Fruit fly (Drosophila melanogaster) whole organism, embryonic: Measurements from ENCODE around the gene Myo95E.
A peak's percentile ranks its signal among the peaks of the same experiment; 100 is the strongest.

Source experiments
- ATbp ChIP-seq: fragments of 200-800 bp; sonication (Bioruptor generic); optimal IDR thresholded peaks from 2 replicates; lab custom pipeline; 2017; ENCODE audit warnings: missing biosample characterization, mild to moderate bottlenecking, missing genetic modification characterization, missing genetic modification reagents
- Atf3 ChIP-seq: fragments of 200-800 bp; sonication (Bioruptor generic); optimal IDR thresholded peaks from 3 replicates; lab custom pipeline; 2016; ENCODE audit warnings: missing biosample characterization, missing genetic modification characterization
- Atf6 ChIP-seq: fragments of 200-800 bp; sonication (Bioruptor generic); IDR thresholded peaks from 2 replicates; pipeline ENCODE4 v1.3.6; 2022; ENCODE audit warnings: missing biosample characterization, missing genetic modification characterization
- B-H2 ChIP-seq: fragments of 200-800 bp; sonication (Bioruptor generic); optimal IDR thresholded peaks from 2 replicates; lab custom pipeline; 2018; ENCODE audit warnings: missing biosample characterization, mild to moderate bottlenecking, missing genetic modification characterization
- CG10321 ChIP-seq: fragments of 200-800 bp; sonication (Bioruptor generic); IDR thresholded peaks from 2 replicates; pipeline ENCODE4 v1.3.6; 2022; ENCODE audit warnings: missing biosample characterization, missing genetic modification characterization
- CG10431 ChIP-seq: fragments of 200-800 bp; sonication (Bioruptor generic); optimal IDR thresholded peaks from 3 replicates; lab custom pipeline; 2018; ENCODE audit warnings: missing biosample characterization, mild to moderate bottlenecking, missing genetic modification characterization
- CG10979 ChIP-seq: fragments of 200-800 bp; sonication (Bioruptor generic); optimal IDR thresholded peaks from 2 replicates; lab custom pipeline; 2018; ENCODE audit warnings: missing biosample characterization, mild to moderate bottlenecking, missing genetic modification characterization, moderate library complexity
- CG12155 ChIP-seq: fragments of 200-800 bp; sonication (Bioruptor generic); optimal IDR thresholded peaks from 3 replicates; lab custom pipeline; 2016; ENCODE audit warnings: missing biosample characterization, missing genetic modification characterization
- CG12391 ChIP-seq: fragments of 200-800 bp; sonication (Bioruptor generic); optimal IDR thresholded peaks from 3 replicates; lab custom pipeline; 2018; ENCODE audit warnings: missing biosample characterization, mild to moderate bottlenecking, missing genetic modification characterization, moderate library complexity
- CG13287 ChIP-seq: fragments of 200-800 bp; sonication (Bioruptor generic); IDR thresholded peaks from 2 replicates; pipeline ENCODE4 v1.3.6; 2022; ENCODE audit warnings: missing biosample characterization, missing genetic modification characterization; ENCODE audit not compliant: partially characterized antibody
- CG15269 ChIP-seq: fragments of 200-800 bp; sonication (Bioruptor generic); optimal IDR thresholded peaks from 2 replicates; lab custom pipeline; 2018; ENCODE audit warnings: missing biosample characterization, mild to moderate bottlenecking, missing genetic modification characterization, moderate library complexity
- CG2712 ChIP-seq: fragments of 200-800 bp; optimal IDR thresholded peaks from 3 replicates; lab custom pipeline; 2019; ENCODE audit warnings: missing biosample characterization, mild to moderate bottlenecking, missing genetic modification characterization, moderate library complexity
- CG3838 ChIP-seq: fragments of 200-800 bp; sonication (Bioruptor generic); optimal IDR thresholded peaks from 3 replicates; lab custom pipeline; 2016; ENCODE audit warnings: missing biosample characterization, missing genetic modification characterization
- CG6254 ChIP-seq: fragments of 200-800 bp; sonication (Bioruptor generic); optimal IDR thresholded peaks from 3 replicates; lab custom pipeline; 2017; ENCODE audit warnings: mild to moderate bottlenecking, missing biosample characterization, missing genetic modification reagents, missing genetic modification characterization
- CG6272 ChIP-seq: fragments of 200-800 bp; sonication (Bioruptor generic); IDR thresholded peaks from 2 replicates; pipeline ENCODE4 v1.3.6; 2022; ENCODE audit warnings: missing biosample characterization, missing genetic modification characterization
- CG6683 ChIP-seq: fragments of 200-800 bp; sonication (Bioruptor generic); optimal IDR thresholded peaks from 2 replicates; lab custom pipeline; 2017; ENCODE audit warnings: missing biosample characterization, mild to moderate bottlenecking, missing genetic modification characterization, missing genetic modification reagents
- CG7271 ChIP-seq: fragments of 200-800 bp; sonication (Bioruptor generic); optimal IDR thresholded peaks from 2 replicates; lab custom pipeline; 2018; ENCODE audit warnings: missing biosample characterization, mild to moderate bottlenecking, missing genetic modification characterization, moderate library complexity
- CG7372 ChIP-seq: fragments of 200-800 bp; sonication (Bioruptor generic); IDR thresholded peaks from 2 replicates; pipeline ENCODE4 v1.3.6; 2022; ENCODE audit warnings: missing biosample characterization, missing genetic modification characterization
- CG7556 ChIP-seq: fragments of 200-800 bp; sonication (Bioruptor generic); optimal IDR thresholded peaks from 2 replicates; lab custom pipeline; 2017; ENCODE audit warnings: missing biosample characterization, mild to moderate bottlenecking, missing genetic modification characterization
- CG8089 ChIP-seq: fragments of 200-800 bp; sonication (Bioruptor generic); optimal IDR thresholded peaks from 3 replicates; lab custom pipeline; 2016; ENCODE audit warnings: missing biosample characterization, missing genetic modification characterization
- CG8290 ChIP-seq, 3 experiments: fragments of 200-800 bp; sonication (Bioruptor generic); optimal IDR thresholded peaks; 2 replicates each; lab custom pipeline; 2016 to 2019; ENCODE audit warnings: missing biosample characterization in 3 of 3, missing genetic modification characterization in 3 of 3, mild to moderate bottlenecking in 2 of 3, moderate library complexity in 1 of 3
- CG8478 ChIP-seq: fragments of >200 bp; optimal IDR thresholded peaks from 2 replicates; lab custom pipeline; 2018
- CG9932 ChIP-seq: fragments of 200-800 bp; sonication (Bioruptor generic); IDR thresholded peaks from 2 replicates; pipeline ENCODE4 v1.3.6; 2022; ENCODE audit warnings: missing biosample characterization, missing genetic modification characterization
- CHES-1-like ChIP-seq: fragments of 200-800 bp; sonication (Bioruptor generic); optimal IDR thresholded peaks from 2 replicates; lab custom pipeline; 2016; ENCODE audit warnings: missing biosample characterization, missing genetic modification characterization
- Dip2 ChIP-seq: fragments of 200-800 bp; sonication (Bioruptor generic); IDR thresholded peaks from 2 replicates; pipeline ENCODE4 v1.3.6; 2022; ENCODE audit warnings: missing biosample characterization, missing genetic modification characterization
- Elba2 ChIP-seq: fragments of 200-800 bp; sonication (Bioruptor generic); optimal IDR thresholded peaks from 3 replicates; lab custom pipeline; 2016; ENCODE audit warnings: missing biosample characterization, missing genetic modification characterization
- Hmx ChIP-seq: fragments of 200-800 bp; sonication (Bioruptor generic); optimal IDR thresholded peaks from 2 replicates; lab custom pipeline; 2016; ENCODE audit warnings: missing biosample characterization, missing genetic modification characterization
- Lim3 ChIP-seq: fragments of 200-800 bp; sonication (Bioruptor generic); IDR thresholded peaks from 2 replicates; pipeline ENCODE4 v1.3.6; 2022; ENCODE audit warnings: missing biosample characterization, missing genetic modification characterization
- Neu2 ChIP-seq: fragments of 200-800 bp; sonication (Bioruptor generic); optimal IDR thresholded peaks from 3 replicates; lab custom pipeline; 2016; ENCODE audit warnings: missing biosample characterization, missing genetic modification characterization, borderline replicate concordance
- PHDP ChIP-seq: fragments of 200-800 bp; sonication (Bioruptor generic); optimal IDR thresholded peaks from 3 replicates; lab custom pipeline; 2018; ENCODE audit warnings: missing biosample characterization, mild to moderate bottlenecking, missing genetic modification characterization, moderate library complexity
- Rfx ChIP-seq: fragments of 200-800 bp; sonication (Bioruptor generic); IDR thresholded peaks from 2 replicates; pipeline ENCODE4 v1.3.6; 2022; ENCODE audit warnings: missing biosample characterization, missing genetic modification characterization
- Tbp ChIP-seq: fragments of >200 bp; optimal IDR thresholded peaks from 2 replicates; lab custom pipeline; 2018; ENCODE audit warnings: missing biosample characterization, missing genetic modification characterization
- Trl ChIP-seq, 3 experiments: fragments of >200 bp in 2 of 3; fragments of 200-800 bp in 1 of 3; sonication (Bioruptor generic) in 1 of 3; optimal IDR thresholded peaks; 2 replicates in 1 of 3; 3 replicates in 2 of 3; lab custom pipeline; 2016 to 2017; ENCODE audit warnings: missing biosample characterization in 1 of 3, missing genetic modification characterization in 1 of 3
- aop ChIP-seq: fragments of 200-800 bp; sonication (Bioruptor generic); IDR thresholded peaks from 2 replicates; pipeline ENCODE4 v1.3.6; 2022; ENCODE audit warnings: missing biosample characterization, missing genetic modification characterization
- cas ChIP-seq: fragments of 200-800 bp; sonication (Bioruptor generic); IDR thresholded peaks from 2 replicates; pipeline ENCODE4 v1.3.6; 2022; ENCODE audit warnings: missing biosample characterization, missing genetic modification characterization
- cato ChIP-seq: fragments of 200-800 bp; sonication (Bioruptor generic); optimal IDR thresholded peaks from 2 replicates; lab custom pipeline; 2016; ENCODE audit warnings: missing biosample characterization, missing genetic modification characterization, borderline replicate concordance
- crol ChIP-seq: fragments of 200-800 bp; sonication (Bioruptor generic); IDR thresholded peaks from 2 replicates; pipeline ENCODE4 v1.3.6; 2022; ENCODE audit warnings: missing biosample characterization, missing genetic modification characterization
- cwo ChIP-seq: fragments of 200-800 bp; sonication (Bioruptor generic); optimal IDR thresholded peaks from 3 replicates; lab custom pipeline; 2017; ENCODE audit warnings: missing biosample characterization, missing genetic modification characterization, mild to moderate bottlenecking, moderate library complexity, missing genetic modification reagents
- dan ChIP-seq: fragments of 200-800 bp; sonication (Bioruptor generic); IDR thresholded peaks from 2 replicates; pipeline ENCODE4 v1.3.6; 2022; ENCODE audit warnings: missing biosample characterization, missing genetic modification characterization
- ems ChIP-seq: fragments of 200-800 bp; sonication (Bioruptor generic); optimal IDR thresholded peaks from 3 replicates; lab custom pipeline; 2016; ENCODE audit warnings: missing biosample characterization, missing genetic modification characterization
- nau ChIP-seq: fragments of 200-800 bp; sonication (Bioruptor generic); optimal IDR thresholded peaks from 3 replicates; lab custom pipeline; 2017; ENCODE audit warnings: missing biosample characterization, mild to moderate bottlenecking, missing genetic modification characterization, missing genetic modification reagents
- odd ChIP-seq: fragments of 200-800 bp; sonication (Bioruptor generic); optimal IDR thresholded peaks from 2 replicates; lab custom pipeline; 2017; ENCODE audit warnings: missing biosample characterization, mild to moderate bottlenecking, missing genetic modification characterization
- pnt ChIP-seq: fragments of 200-800 bp; sonication (Bioruptor generic); optimal IDR thresholded peaks from 3 replicates; lab custom pipeline; 2016; ENCODE audit warnings: missing biosample characterization, missing genetic modification characterization
- prd ChIP-seq, 3 experiments: fragments of >200 bp in 2 of 3; fragments of 200-800 bp in 1 of 3; sonication (Bioruptor generic) in 1 of 3; optimal IDR thresholded peaks in 2 of 3; IDR thresholded peaks in 1 of 3; 2 replicates in 2 of 3; 3 replicates in 1 of 3; pipeline versions ENCODE4 v1.3.6 to Lab custom; 2017 to 2022; ENCODE audit warnings: missing biosample characterization in 1 of 3, missing genetic modification characterization in 1 of 3
- pros ChIP-seq: fragments of 200-800 bp; sonication (Bioruptor generic); optimal IDR thresholded peaks from 3 replicates; lab custom pipeline; 2019; ENCODE audit warnings: missing biosample characterization, mild to moderate bottlenecking, missing genetic modification characterization, moderate library complexity
- ranshi ChIP-seq: fragments of 200-800 bp; sonication (Bioruptor generic); IDR thresholded peaks from 2 replicates; pipeline ENCODE4 v1.3.6; 2022; ENCODE audit warnings: missing biosample characterization, missing genetic modification characterization
- sima ChIP-seq: fragments of 200-800 bp; sonication (Bioruptor generic); optimal IDR thresholded peaks from 2 replicates; lab custom pipeline; 2016; ENCODE audit warnings: missing biosample characterization, missing genetic modification characterization
- trem ChIP-seq: fragments of 200-800 bp; optimal IDR thresholded peaks from 3 replicates; lab custom pipeline; 2019; ENCODE audit warnings: missing biosample characterization, mild to moderate bottlenecking, missing genetic modification characterization, moderate library complexity
- ttk ChIP-seq: fragments of 200-800 bp; sonication (Bioruptor generic); IDR thresholded peaks from 2 replicates; pipeline ENCODE4 v2.1.2; 2022; ENCODE audit warnings: missing biosample characterization, missing genetic modification characterization

Myo95E gene

dm6 chr3R:24141013-24141592 lies 20.2 kb downstream of the Myo95E start, which contains the start of gene Kal1 (continued):
- TF ChIP-seq Neu2 (GFP tag; lab: Kevin White, UChicago), result no peak
- no peak for TF ChIP-seq CG3838 (GFP tag; lab: Kevin White, UChicago)
- TF ChIP-seq CG12155 (GFP tag; lab: Kevin White, UChicago), result peak; percentile 73
- peak; percentile 27 for TF ChIP-seq CG7271 (tag; lab: Kevin White, UChicago)
- TF ChIP-seq CG7372, result peak; percentile 73
- TF ChIP-seq CHES-1-like (GFP tag; lab: Kevin White, UChicago), result no peak
- peak; percentile 94 for TF ChIP-seq CG12391 (tag; lab: Kevin White, UChicago)
- TF ChIP-seq CG10979, result peak; percentile 97
- peak; percentile 93 for TF ChIP-seq CG15269
- TF ChIP-seq sima (GFP tag; lab: Kevin White, UChicago), result no peak
- no peak for TF ChIP-seq nau
- peak; percentile 89 for TF ChIP-seq Atf6
- TF ChIP-seq crol (GFP tag; lab: Robert Waterston, UW), result peak; percentile 69
- peak; percentile 89 for TF ChIP-seq CG6272 (GFP tag; lab: Robert Waterston, UW)
- peak; percentile 96 for TF ChIP-seq ATbp
- TF ChIP-seq ttk, result peak; percentile 90
- peak; percentile 78 for TF ChIP-seq CG8290 (GFP tag; optimal IDR thresholded peaks at IDR 0.05; lab: Kevin White, UChicago)
- peak in 1 of 2 experiments; percentile 66 for TF ChIP-seq CG8290 (tag; optimal IDR thresholded peaks at IDR 0.05; lab: Kevin White, UChicago)
- no peak for TF ChIP-seq B-H2 (GFP tag; lab: Kevin White, UChicago)
- TF ChIP-seq Hmx (GFP tag; lab: Kevin White, UChicago), result no peak
- TF ChIP-seq PHDP (tag; lab: Kevin White, UChicago), result peak; percentile 96
- TF ChIP-seq Dip2 (GFP tag; lab: Robert Waterston, UW), result peak; percentile 54; the same call in 1 of the 2 replicates
- TF ChIP-seq Atf3 (GFP tag; lab: Kevin White, UChicago), result no peak
- no peak for TF ChIP-seq Tbp (GFP tag; lab: Kevin White, UChicago)
- TF ChIP-seq CG13287 (GFP tag; lab: Robert Waterston, UW), result peak; percentile 23; the same call in 1 of the 2 replicates
- TF ChIP-seq pros (GFP tag; lab: Kevin White, UChicago), result no peak
- peak; percentile 29 for TF ChIP-seq ems
- TF ChIP-seq dan (GFP tag; lab: Robert Waterston, UW), result peak; percentile 37; the same call in 1 of the 2 replicates
- TF ChIP-seq ranshi (GFP tag; lab: Robert Waterston, UW), result peak; percentile 90
- peak; percentile 85 for TF ChIP-seq CG6683 (GFP tag; lab: Kevin White, UChicago)
- TF ChIP-seq CG10431 (GFP tag; lab: Kevin White, UChicago), result peak; percentile 87
- TF ChIP-seq Rfx (GFP tag; lab: Robert Waterston, UW), result peak; percentile 80
- TF ChIP-seq CG9932, result peak; percentile 51
- peak; percentile 82 for TF ChIP-seq cwo (GFP tag; lab: Kevin White, UChicago)
- peak; percentile 57 for TF ChIP-seq cas (GFP tag; lab: Robert Waterston, UW)
- TF ChIP-seq CG10321, result peak; percentile 55; the same call in 1 of the 2 replicates
- TF ChIP-seq Elba2 (GFP tag; lab: Kevin White, UChicago), result no peak
- peak; percentile 95 for TF ChIP-seq CG6254 (GFP tag; lab: Kevin White, UChicago)
- TF ChIP-seq pnt (GFP tag; lab: Kevin White, UChicago), result no peak
- TF ChIP-seq odd (GFP tag; lab: Kevin White, UChicago), result peak; percentile 94
- TF ChIP-seq aop (GFP tag; lab: Robert Waterston, UW), result 0 out of 2 replicates have a peak, but pooled peaks have one; percentile 28
- peak; percentile 62 for TF ChIP-seq Lim3 (GFP tag; lab: Robert Waterston, UW)
- TF ChIP-seq trem (tag; lab: Kevin White, UChicago), result peak; percentile 93
- peak in 1 of 2 experiments; percentile 44 for TF ChIP-seq Trl (optimal IDR thresholded peaks at IDR 0.05; lab: Kevin White, UChicago)
- TF ChIP-seq Trl (GFP tag; optimal IDR thresholded peaks at IDR 0.05; lab: Kevin White, UChicago), result no peak
- TF ChIP-seq cato (GFP tag; lab: Kevin White, UChicago), result peak; percentile 78
- no peak for TF ChIP-seq CG8478 (lab: Kevin White, UChicago)
- no peak for TF ChIP-seq prd (optimal IDR thresholded peaks at IDR 0.05; lab: Kevin White, UChicago)
- TF ChIP-seq prd (GFP tag; IDR thresholded peaks at IDR 0.05; lab: Robert Waterston, UW), result peak; percentile 91
- peak; percentile 94 for TF ChIP-seq CG7556 (GFP tag; lab: Kevin White, UChicago)
- peak; percentile 97 for TF ChIP-seq CG2712 (tag; lab: Kevin White, UChicago)
- TF ChIP-seq CG8089 (GFP tag; lab: Kevin White, UChicago), result no peak
